Fruit fly (Drosophila melanogaster): ENCODE results near the gene CG34130.
A peak's percentile ranks its signal among the peaks of the same experiment; 100 is the strongest.

Gene CG34130

DNA sequence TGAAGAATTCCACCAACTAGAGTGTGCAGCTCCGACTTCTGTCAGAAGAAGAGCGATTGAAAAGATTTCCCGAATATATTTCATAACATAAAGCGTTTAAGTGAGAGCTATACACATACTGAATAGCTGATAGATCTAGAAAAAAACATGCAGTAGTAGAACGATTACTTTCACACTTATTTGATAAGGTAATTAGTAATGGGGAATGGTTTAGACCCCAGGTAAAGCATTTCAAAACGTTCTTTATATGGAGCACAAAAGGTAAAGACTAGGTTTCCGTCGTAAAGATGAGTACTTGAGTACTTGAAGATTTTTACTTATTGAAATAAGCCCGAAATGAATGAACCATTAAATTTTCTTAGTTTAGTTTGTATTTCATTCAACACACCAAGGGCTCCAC lies at the start of gene CG34130:
CG34130 (minus strand) TSS at position 101 of the 400 bp plus-strand sequence.
- TF ChIP-seq MBD-R2 (GFP tag; IDR thresholded peaks at IDR 0.05) = no peak

DNA sequence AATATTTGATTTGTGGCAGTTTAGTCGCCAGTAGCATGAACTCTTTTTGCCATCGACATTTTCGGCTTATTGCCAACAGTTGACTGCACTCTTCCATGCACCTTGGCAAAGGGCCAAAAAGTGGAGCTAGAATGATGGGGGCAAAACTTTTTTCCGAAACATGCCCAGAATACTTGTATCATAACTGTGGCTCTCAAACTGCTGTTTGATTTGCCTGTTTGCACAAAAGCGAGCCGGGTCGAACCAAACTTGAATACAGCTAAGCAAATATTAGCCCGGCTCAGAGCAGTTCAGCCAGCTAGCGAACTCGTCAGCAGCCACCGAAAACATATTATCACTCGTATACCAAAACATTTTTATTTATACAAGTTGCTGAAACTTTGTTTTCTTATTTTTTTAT lies 49.2 kb upstream of the CG34130 start:
- TF ChIP-seq onecut (GFP tag; IDR thresholded peaks at IDR 0.05) = peak; percentile 42
- no peak for TF ChIP-seq ranshi (GFP tag; IDR thresholded peaks at IDR 0.05)
- no peak for TF ChIP-seq CG15073 (GFP tag; optimal IDR thresholded peaks at IDR 0.05)
- no peak for TF ChIP-seq lmd (GFP tag; IDR thresholded peaks at IDR 0.05)
- TF ChIP-seq Drgx (GFP tag; IDR thresholded peaks at IDR 0.05) = no peak
- no peak for TF ChIP-seq CG4820 (GFP tag; optimal IDR thresholded peaks at IDR 0.05)
- TF ChIP-seq fd102C (GFP tag; optimal IDR thresholded peaks at IDR 0.05) = no peak
- peak; percentile 67 for TF ChIP-seq CG15011 (GFP tag; optimal IDR thresholded peaks at IDR 0.05)
- peak; percentile 41 for TF ChIP-seq CG12659 (GFP tag; optimal IDR thresholded peaks at IDR 0.05)
- no peak for TF ChIP-seq CG7271 (tag; optimal IDR thresholded peaks at IDR 0.05)
- peak; percentile 36 for TF ChIP-seq CG1647 (GFP tag; optimal IDR thresholded peaks at IDR 0.05)
- no peak for TF ChIP-seq CG2199 (GFP tag; IDR thresholded peaks at IDR 0.05)
- peak; percentile 43 for TF ChIP-seq Sox102F (GFP tag; optimal IDR thresholded peaks at IDR 0.05)
- no peak for TF ChIP-seq Abd-B (GFP tag; optimal IDR thresholded peaks at IDR 0.05)
- TF ChIP-seq ap (GFP tag; IDR thresholded peaks at IDR 0.05) = 0 out of 2 replicates have a peak, but pooled peaks have one; percentile 6
- TF ChIP-seq ATbp (GFP tag; optimal IDR thresholded peaks at IDR 0.05) = peak; percentile 70
- TF ChIP-seq hth (optimal IDR thresholded peaks at IDR 0.05) = no peak
- TF ChIP-seq sob (GFP tag; IDR thresholded peaks at IDR 0.05) = peak; percentile 70
- peak; percentile 13; the same call in 1 of the 2 replicates for TF ChIP-seq CG11696 (GFP tag; IDR thresholded peaks at IDR 0.05)
- TF ChIP-seq wor (GFP tag; IDR thresholded peaks at IDR 0.05) = no peak
- 0 out of 2 replicates have a peak, but pooled peaks have one; percentile 34 for TF ChIP-seq CG10321 (GFP tag; IDR thresholded peaks at IDR 0.05)
- TF ChIP-seq CG2129 (GFP tag; IDR thresholded peaks at IDR 0.05; ENCODE audit: partially characterized antibody) = no peak
- TF ChIP-seq klu (GFP tag; IDR thresholded peaks at IDR 0.05) = no peak
- peak; percentile 55 for TF ChIP-seq Sox100B (GFP tag; optimal IDR thresholded peaks at IDR 0.05)
- TF ChIP-seq CG13287 (GFP tag; IDR thresholded peaks at IDR 0.05; ENCODE audit: partially characterized antibody) = no peak
- no peak for TF ChIP-seq lola (GFP tag; optimal IDR thresholded peaks at IDR 0.05)
- peak; percentile 49 for TF ChIP-seq CG4328 (GFP tag; optimal IDR thresholded peaks at IDR 0.05)
- no peak for TF ChIP-seq CG10565 (GFP tag; optimal IDR thresholded peaks at IDR 0.05)
- no peak for TF ChIP-seq chm (GFP tag; IDR thresholded peaks at IDR 0.05)
- TF ChIP-seq Neu2 (GFP tag; optimal IDR thresholded peaks at IDR 0.05; ENCODE audit: borderline replicate concordance) = no peak
- TF ChIP-seq Dfd (GFP tag; optimal IDR thresholded peaks at IDR 0.05) = no peak
- TF ChIP-seq Tbp (GFP tag; optimal IDR thresholded peaks at IDR 0.05) = no peak
- peak; percentile 18 for TF ChIP-seq tup (GFP tag; optimal IDR thresholded peaks at IDR 0.05)
- peak; percentile 55 for TF ChIP-seq CG3407 (GFP tag; optimal IDR thresholded peaks at IDR 0.05)
- no peak for TF ChIP-seq CG4730 (GFP tag; IDR thresholded peaks at IDR 0.05)
- peak; percentile 64 for TF ChIP-seq BtbVII (GFP tag; optimal IDR thresholded peaks at IDR 0.05)
- TF ChIP-seq CG4424 (GFP tag; optimal IDR thresholded peaks at IDR 0.05) = no peak
- no peak for TF ChIP-seq corto (GFP tag; optimal IDR thresholded peaks at IDR 0.05)
- no peak; the same call in 1 of the 2 replicates for TF ChIP-seq stc (GFP tag; IDR thresholded peaks at IDR 0.05)
- TF ChIP-seq CG17361 (GFP tag; IDR thresholded peaks at IDR 0.05) = 0 out of 3 replicates have a peak, but pooled peaks have one; percentile 16
- no peak for TF ChIP-seq fu2 (GFP tag; optimal IDR thresholded peaks at IDR 0.05)
- TF ChIP-seq CG33213 (GFP tag; optimal IDR thresholded peaks at IDR 0.05) = peak; percentile 56
- no peak for TF ChIP-seq ab (GFP tag; optimal IDR thresholded peaks at IDR 0.05)
- no peak for TF ChIP-seq eve (GFP tag; optimal IDR thresholded peaks at IDR 0.05)
- TF ChIP-seq NC2α (GFP tag; optimal IDR thresholded peaks at IDR 0.05) = no peak
- no peak for TF ChIP-seq CG14860 (GFP tag; IDR thresholded peaks at IDR 0.05; ENCODE audit: partially characterized antibody)
- no peak for TF ChIP-seq CG6175 (GFP tag; IDR thresholded peaks at IDR 0.05)
- peak; percentile 59 for TF ChIP-seq Rfx (GFP tag; IDR thresholded peaks at IDR 0.05)

All from whole organism, embryonic.